Worm (Caenorhabditis elegans): ENCODE results near the gene sri-50.

DNA sequence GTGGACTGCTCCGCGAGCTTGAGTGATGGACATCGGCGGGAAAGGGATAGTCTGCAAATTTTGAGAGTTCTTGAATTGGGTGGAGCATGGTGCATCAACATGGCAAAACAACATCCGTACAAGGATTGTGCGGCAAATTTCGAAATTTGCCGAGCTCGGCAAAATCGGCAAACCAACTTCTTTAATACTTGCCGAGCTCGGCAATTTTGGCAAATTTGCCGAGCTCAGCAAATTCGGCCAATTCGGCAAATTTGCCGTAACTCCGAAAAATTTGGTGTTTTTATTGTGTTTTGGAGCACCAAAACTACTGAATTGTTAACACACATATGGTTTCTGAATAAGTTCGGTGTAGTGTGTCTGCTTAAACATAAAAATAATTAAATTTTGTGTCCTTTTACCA is 33.4 kb upstream of the sri-50 start, which contains the start of gene fbxc-55:
- TF ChIP-seq ama-1 (optimal IDR thresholded peaks at IDR 0.05), result no peak
- TF ChIP-seq sea-1 (GFP tag; conservative IDR thresholded peaks at IDR 0.05), result no peak
- no peak for TF ChIP-seq flt-1 (GFP tag; IDR thresholded peaks at IDR 0.05)
- no peak for TF ChIP-seq tbx-37 (GFP tag; conservative IDR thresholded peaks at IDR 0.05)
- TF ChIP-seq aly-1 (tag; optimal IDR thresholded peaks at IDR 0.05), result no peak

Data from whole organism, early embryonic.